Worm (Caenorhabditis elegans) whole organism, early embryonic: ENCODE results near the gene srd-2.

Source experiments
- B0310.2 ChIP-seq: sonication (generic microtip); optimal IDR thresholded peaks from 2 replicates; lab custom pipeline; 2016; ENCODE audit warnings: mild to moderate bottlenecking, missing genetic modification characterization, missing compliant biosample characterization
- F13C5.2 ChIP-seq: sonication (generic microtip); optimal IDR thresholded peaks from 2 replicates; lab custom pipeline; 2017; ENCODE audit warnings: mild to moderate bottlenecking, missing genetic modification characterization, inconsistent platforms, missing compliant biosample characterization
- aly-1 ChIP-seq: sonication (generic microtip); optimal IDR thresholded peaks from 2 replicates; lab custom pipeline; 2016; ENCODE audit warnings: missing genetic modification characterization, missing compliant biosample characterization
- ama-1 ChIP-seq: fragments of 150-350 bp; optimal IDR thresholded peaks from 2 replicates; lab custom pipeline; 2014
- ceh-13 ChIP-seq: fragments of 200-800 bp; sonication (Bioruptor generic); optimal IDR thresholded peaks from 2 replicates; lab custom pipeline; 2018; ENCODE audit warnings: mild to moderate bottlenecking, missing genetic modification characterization, missing compliant biosample characterization
- ceh-36 ChIP-seq: sonication (generic microtip); optimal IDR thresholded peaks from 2 replicates; lab custom pipeline; 2016; ENCODE audit warnings: missing genetic modification characterization, inconsistent platforms, missing compliant biosample characterization
- ets-7 ChIP-seq: sonication (generic microtip); optimal IDR thresholded peaks from 2 replicates; lab custom pipeline; 2016; ENCODE audit warnings: missing genotype, missing genetic modification characterization, missing compliant biosample characterization
- flt-1 ChIP-seq: fragments of 200-800 bp; sonication (Bioruptor generic); IDR thresholded peaks from 2 replicates; pipeline ENCODE4 v1.3.6; 2022; ENCODE audit warnings: missing genetic modification characterization, missing compliant biosample characterization
- hmbx-1 ChIP-seq: sonication (generic microtip); optimal IDR thresholded peaks from 2 replicates; lab custom pipeline; 2016; ENCODE audit warnings: mild to moderate bottlenecking, missing genetic modification characterization, missing compliant biosample characterization
- hmg-4 ChIP-seq: fragments of 200-800 bp; sonication (Bioruptor generic); optimal IDR thresholded peaks from 2 replicates; lab custom pipeline; 2018; ENCODE audit warnings: mild to moderate bottlenecking, missing genetic modification characterization, missing compliant biosample characterization
- hnd-1 ChIP-seq: sonication (generic microtip); optimal IDR thresholded peaks from 2 replicates; lab custom pipeline; 2016; ENCODE audit warnings: missing genetic modification characterization, missing compliant biosample characterization
- pes-1 ChIP-seq: fragments of 200-800 bp; sonication (Bioruptor generic); IDR thresholded peaks from 2 replicates; pipeline ENCODE4 v1.3.6; 2022; ENCODE audit warnings: missing genetic modification reagents, missing genetic modification characterization, missing compliant biosample characterization
- scrt-1 ChIP-seq: fragments of 200-800 bp; sonication (Bioruptor generic); IDR thresholded peaks from 2 replicates; pipeline ENCODE4 v1.3.6; 2022; ENCODE audit warnings: missing genetic modification characterization, missing compliant biosample characterization
- sea-1 ChIP-seq: fragments of 200-800 bp; sonication (Bioruptor generic); conservative IDR thresholded peaks from 2 replicates; pipeline ENCODE4 v1.3.6; 2022; ENCODE audit warnings: missing genetic modification characterization, missing compliant biosample characterization
- tbx-11 ChIP-seq: fragments of 200-800 bp; sonication (Bioruptor generic); IDR thresholded peaks from 2 replicates; pipeline ENCODE4 v1.3.6; 2022; ENCODE audit warnings: missing genetic modification characterization, missing compliant biosample characterization
- tbx-37 ChIP-seq: fragments of 200-800 bp; sonication (Bioruptor generic); conservative IDR thresholded peaks from 2 replicates; pipeline ENCODE4 v1.3.6; 2022; ENCODE audit warnings: missing genetic modification reagents, missing genetic modification characterization, missing compliant biosample characterization
- tra-4 ChIP-seq: sonication (generic microtip); optimal IDR thresholded peaks from 2 replicates; lab custom pipeline; 2017; ENCODE audit warnings: missing genetic modification characterization, missing compliant biosample characterization

The srd-2 gene

ce11 chrII:10155106-10155505, 32.6 kb downstream of the srd-2 start, which contains the start of gene nlp-63:
Gene nlp-63, plus strand, starts transcription at chrII:10155406.
- no peak for TF ChIP-seq aly-1 (tag; lab: Kevin White, UChicago)
- TF ChIP-seq tbx-37 (GFP tag; lab: Robert Waterston, UW), result no peak
- no peak for TF ChIP-seq sea-1
- no peak for TF ChIP-seq hmbx-1 (tag; lab: Kevin White, UChicago)
- no peak for TF ChIP-seq ama-1 (lab: Kevin White, UChicago)
- TF ChIP-seq hmg-4, result no peak
- no peak for TF ChIP-seq B0310.2 (tag; lab: Kevin White, UChicago)
- TF ChIP-seq F13C5.2 (tag; lab: Kevin White, UChicago), result no peak
- no peak for TF ChIP-seq tra-4 (tag; lab: Kevin White, UChicago)
- TF ChIP-seq scrt-1 (GFP tag; lab: Robert Waterston, UW), result no peak
- TF ChIP-seq ceh-36 (tag; lab: Kevin White, UChicago), result no peak

ce11 chrII:10147502-10147901, 40.2 kb downstream of the srd-2 start:
- TF ChIP-seq pes-1 (no peak), B0310.2 (tag; lab: Kevin White, UChicago) (no peak), hmg-4 (no peak), hmbx-1 (tag; lab: Kevin White, UChicago) (no peak), F13C5.2 (tag; lab: Kevin White, UChicago) (no peak), ceh-13 (GFP tag; lab: Kevin White, UChicago) (no peak), flt-1 (no peak), tbx-37 (GFP tag; lab: Robert Waterston, UW) (no peak), sea-1 (no peak), hnd-1 (tag; lab: Kevin White, UChicago) (no peak), aly-1 (tag; lab: Kevin White, UChicago) (no peak), ama-1 (lab: Kevin White, UChicago) (no peak), tra-4 (tag; lab: Kevin White, UChicago) (no peak), ets-7 (tag; lab: Kevin White, UChicago) (no peak), tbx-11 (GFP tag; lab: Robert Waterston, UW) (no peak), ceh-36 (tag; lab: Kevin White, UChicago) (no peak)

- no peak for TF ChIP-seq tbx-37 (GFP tag; lab: Robert Waterston, UW)
- no peak for TF ChIP-seq B0310.2 (tag; lab: Kevin White, UChicago)
- TF ChIP-seq ceh-13 (GFP tag; lab: Kevin White, UChicago), result no peak
- TF ChIP-seq pes-1, result no peak
- TF ChIP-seq sea-1, result no peak
- TF ChIP-seq F13C5.2 (tag; lab: Kevin White, UChicago), result no peak
- TF ChIP-seq ceh-36 (tag; lab: Kevin White, UChicago), result no peak
Measured at ce11 chrII:10146488-10146887, 41.2 kb downstream of the srd-2 start, which contains the start of gene pax-3. Gene pax-3, plus strand, starts transcription at chrII:10146570.

ce11 chrII:10144092-10144491, 43.6 kb downstream of the srd-2 start, which contains the start of gene F27E5.3:
Gene F27E5.3, minus strand, starts transcription at chrII:10144192.
- no peak for TF ChIP-seq ceh-13 (GFP tag; lab: Kevin White, UChicago)
- no peak for TF ChIP-seq hnd-1 (tag; lab: Kevin White, UChicago)
- TF ChIP-seq scrt-1 (GFP tag; lab: Robert Waterston, UW), result no peak
- TF ChIP-seq aly-1 (tag; lab: Kevin White, UChicago), result no peak
- TF ChIP-seq ceh-36 (tag; lab: Kevin White, UChicago), result no peak
- TF ChIP-seq F13C5.2 (tag; lab: Kevin White, UChicago), result no peak
- TF ChIP-seq tra-4 (tag; lab: Kevin White, UChicago), result no peak
- TF ChIP-seq ets-7 (tag; lab: Kevin White, UChicago), result no peak
- no peak for TF ChIP-seq tbx-11 (GFP tag; lab: Robert Waterston, UW)

ce11 chrII:10139177-10139640, 48.5 kb downstream of the srd-2 start, which contains the start of gene asah-2:
Gene asah-2, plus strand, starts transcription at chrII:10139590.
- no peak for TF ChIP-seq tra-4 (tag; lab: Kevin White, UChicago)
- TF ChIP-seq ceh-36 (tag; lab: Kevin White, UChicago), result no peak
- no peak for TF ChIP-seq pes-1
- no peak for TF ChIP-seq scrt-1 (GFP tag; lab: Robert Waterston, UW)
- no peak for TF ChIP-seq aly-1 (tag; lab: Kevin White, UChicago)

- TF ChIP-seq ceh-13 (GFP tag; lab: Kevin White, UChicago), result no peak
- no peak for TF ChIP-seq hmbx-1 (tag; lab: Kevin White, UChicago)
- no peak for TF ChIP-seq hmg-4
- no peak for TF ChIP-seq flt-1
- TF ChIP-seq sea-1, result no peak
- TF ChIP-seq pes-1, result no peak
- TF ChIP-seq hnd-1 (tag; lab: Kevin White, UChicago), result no peak
- no peak for TF ChIP-seq F13C5.2 (tag; lab: Kevin White, UChicago)
- TF ChIP-seq tra-4 (tag; lab: Kevin White, UChicago), result no peak
- no peak for TF ChIP-seq ets-7 (tag; lab: Kevin White, UChicago)
- no peak for TF ChIP-seq tbx-37 (GFP tag; lab: Robert Waterston, UW)
- no peak for TF ChIP-seq aly-1 (tag; lab: Kevin White, UChicago)
- TF ChIP-seq B0310.2 (tag; lab: Kevin White, UChicago), result no peak
Measured at ce11 chrII:10137358-10137757, 50.4 kb downstream of the srd-2 start, which contains the start of gene phg-1. Gene phg-1, plus strand, starts transcription at chrII:10137658.

ce11 chrII:10136771-10137170, 50.9 kb downstream of the srd-2 start:
- TF ChIP-seq ceh-13 (GFP tag; lab: Kevin White, UChicago), result no peak
- TF ChIP-seq aly-1 (tag; lab: Kevin White, UChicago), result no peak
- TF ChIP-seq hnd-1 (tag; lab: Kevin White, UChicago), result no peak
- TF ChIP-seq hmbx-1 (tag; lab: Kevin White, UChicago), result no peak
- TF ChIP-seq B0310.2 (tag; lab: Kevin White, UChicago), result no peak
- no peak for TF ChIP-seq ama-1 (lab: Kevin White, UChicago)
- TF ChIP-seq tbx-11 (GFP tag; lab: Robert Waterston, UW), result no peak
- TF ChIP-seq scrt-1 (GFP tag; lab: Robert Waterston, UW), result no peak
- no peak for TF ChIP-seq tbx-37 (GFP tag; lab: Robert Waterston, UW)
- TF ChIP-seq F13C5.2 (tag; lab: Kevin White, UChicago), result no peak
